Fruit fly (Drosophila melanogaster) whole organism, embryonic: ENCODE data around the gene CG5515.
A peak's percentile ranks its signal among the peaks of the same experiment; 100 is the strongest.

Experiments
- Aef1 ChIP-seq: fragments of 200-800 bp; sonication (Bioruptor generic); IDR thresholded peaks from 3 replicates; pipeline ENCODE4 v1.3.6; 2022; ENCODE audit warnings: missing biosample characterization, missing genetic modification characterization
- CG10366 ChIP-seq: fragments of 200-800 bp; sonication (Bioruptor generic); IDR thresholded peaks from 2 replicates; pipeline ENCODE4 v1.3.6; 2022; ENCODE audit warnings: missing biosample characterization, missing genetic modification characterization
- CG10462 ChIP-seq: fragments of 200-800 bp; sonication (Bioruptor generic); optimal IDR thresholded peaks from 2 replicates; lab custom pipeline; 2016; ENCODE audit warnings: missing biosample characterization, missing genetic modification characterization
- CG10959 ChIP-seq: fragments of 200-800 bp; sonication (Bioruptor generic); IDR thresholded peaks from 2 replicates; pipeline ENCODE4 v1.3.6; 2022; ENCODE audit warnings: missing biosample characterization, missing genetic modification characterization
- CG11085 ChIP-seq: fragments of 200-800 bp; sonication (Bioruptor generic); IDR thresholded peaks from 2 replicates; pipeline ENCODE4 v1.3.6; 2022; ENCODE audit warnings: missing biosample characterization, missing genetic modification characterization
- CG12219 ChIP-seq: fragments of 200-800 bp; sonication (Bioruptor generic); optimal IDR thresholded peaks from 3 replicates; lab custom pipeline; 2018; ENCODE audit warnings: missing biosample characterization, mild to moderate bottlenecking, missing genetic modification characterization
- CG1233 ChIP-seq: fragments of 200-800 bp; sonication (Bioruptor generic); optimal IDR thresholded peaks from 4 replicates; lab custom pipeline; 2018; ENCODE audit warnings: missing biosample characterization, mild to moderate bottlenecking, missing genetic modification characterization
- CG13624 ChIP-seq: fragments of 200-800 bp; sonication (Bioruptor generic); optimal IDR thresholded peaks from 2 replicates; lab custom pipeline; 2016; ENCODE audit warnings: missing biosample characterization, missing genetic modification characterization
- CG1603 ChIP-seq: fragments of 200-800 bp; sonication (Bioruptor generic); optimal IDR thresholded peaks from 2 replicates; lab custom pipeline; 2019; ENCODE audit warnings: missing biosample characterization, mild to moderate bottlenecking, missing genetic modification characterization, moderate library complexity
- CG1647 ChIP-seq: fragments of 200-800 bp; sonication (Bioruptor generic); optimal IDR thresholded peaks from 3 replicates; lab custom pipeline; 2016; ENCODE audit warnings: missing biosample characterization, missing genetic modification characterization
- CG16863 ChIP-seq: fragments of 200-800 bp; sonication (Bioruptor generic); optimal IDR thresholded peaks from 3 replicates; lab custom pipeline; 2016; ENCODE audit warnings: missing biosample characterization, missing genetic modification characterization
- CG17186 ChIP-seq: fragments of 200-800 bp; sonication (Bioruptor generic); optimal IDR thresholded peaks from 3 replicates; lab custom pipeline; 2017; ENCODE audit warnings: missing biosample characterization, missing genetic modification reagents, missing genetic modification characterization
- CG17359 ChIP-seq: fragments of 200-800 bp; sonication (Bioruptor generic); optimal IDR thresholded peaks from 3 replicates; lab custom pipeline; 2018; ENCODE audit warnings: missing biosample characterization, mild to moderate bottlenecking, missing genetic modification characterization, moderate library complexity
- CG18764 ChIP-seq: fragments of 200-800 bp; sonication (Bioruptor generic); optimal IDR thresholded peaks from 3 replicates; lab custom pipeline; 2016; ENCODE audit warnings: missing biosample characterization, missing genetic modification characterization
- CG2202 ChIP-seq: fragments of 200-800 bp; sonication (Bioruptor generic); optimal IDR thresholded peaks from 2 replicates; lab custom pipeline; 2018; ENCODE audit warnings: missing biosample characterization, mild to moderate bottlenecking, missing genetic modification characterization
- CG32767 ChIP-seq: fragments of 200-800 bp; sonication (Bioruptor generic); IDR thresholded peaks from 2 replicates; pipeline ENCODE4 v1.3.6; 2022; ENCODE audit warnings: missing biosample characterization, missing genetic modification characterization
- CG3838 ChIP-seq: fragments of 200-800 bp; sonication (Bioruptor generic); optimal IDR thresholded peaks from 3 replicates; lab custom pipeline; 2016; ENCODE audit warnings: missing biosample characterization, missing genetic modification characterization
- CG4424 ChIP-seq: fragments of 200-800 bp; sonication (Bioruptor generic); optimal IDR thresholded peaks from 3 replicates; lab custom pipeline; 2016; ENCODE audit warnings: missing biosample characterization, missing genetic modification characterization
- CG4820 ChIP-seq: fragments of 200-800 bp; sonication (Bioruptor generic); optimal IDR thresholded peaks from 3 replicates; lab custom pipeline; 2016; ENCODE audit warnings: missing biosample characterization, missing genetic modification characterization
- CG6175 ChIP-seq: fragments of 200-800 bp; sonication (Bioruptor generic); IDR thresholded peaks from 3 replicates; pipeline ENCODE4 v1.3.6; 2022; ENCODE audit warnings: missing biosample characterization, missing genetic modification characterization
- CG6765 ChIP-seq: fragments of 200-800 bp; sonication (Bioruptor generic); optimal IDR thresholded peaks from 3 replicates; lab custom pipeline; 2017; ENCODE audit warnings: missing biosample characterization, mild to moderate bottlenecking, missing genetic modification characterization
- Chrac-16 ChIP-seq: fragments of 200-800 bp; sonication (Bioruptor generic); optimal IDR thresholded peaks from 3 replicates; lab custom pipeline; 2016; ENCODE audit warnings: missing biosample characterization, missing genetic modification characterization
- Drgx ChIP-seq: fragments of 200-800 bp; sonication (Bioruptor generic); IDR thresholded peaks from 2 replicates; pipeline ENCODE4 v1.3.6; 2022; ENCODE audit warnings: missing biosample characterization, missing genetic modification characterization
- ERR ChIP-seq: fragments of 200-800 bp; sonication (Bioruptor generic); optimal IDR thresholded peaks from 2 replicates; lab custom pipeline; 2016; ENCODE audit warnings: missing biosample characterization, missing genetic modification characterization
- Eip74EF ChIP-seq, 2 experiments: fragments of 200-800 bp in 1 of 2; fragments of >200 bp in 1 of 2; sonication (Bioruptor generic) in 1 of 2; optimal IDR thresholded peaks; 2 replicates each; lab custom pipeline; 2017 to 2019; ENCODE audit warnings: missing biosample characterization in 2 of 2, missing genetic modification characterization in 2 of 2, mild to moderate bottlenecking in 1 of 2, moderate library complexity in 1 of 2
- H15 ChIP-seq: fragments of 200-800 bp; sonication (Bioruptor generic); IDR thresholded peaks from 3 replicates; pipeline ENCODE4 v1.3.6; 2022; ENCODE audit warnings: missing biosample characterization, missing genetic modification characterization
- Lim3 ChIP-seq: fragments of 200-800 bp; sonication (Bioruptor generic); IDR thresholded peaks from 2 replicates; pipeline ENCODE4 v1.3.6; 2022; ENCODE audit warnings: missing biosample characterization, missing genetic modification characterization
- MBD-R2 ChIP-seq: fragments of 200-800 bp; sonication (Bioruptor generic); IDR thresholded peaks from 2 replicates; pipeline ENCODE4 v1.3.6; 2022; ENCODE audit warnings: missing biosample characterization, missing genetic modification characterization
- Meics ChIP-seq: fragments of 200-800 bp; sonication (Bioruptor generic); optimal IDR thresholded peaks from 2 replicates; lab custom pipeline; 2017; ENCODE audit warnings: missing biosample characterization, mild to moderate bottlenecking, missing genetic modification characterization
- Myb ChIP-seq: fragments of 200-800 bp; sonication (Bioruptor generic); optimal IDR thresholded peaks from 2 replicates; lab custom pipeline; 2016; ENCODE audit warnings: missing biosample characterization, missing genetic modification characterization
- Nf-YC ChIP-seq: fragments of 200-800 bp; optimal IDR thresholded peaks from 3 replicates; lab custom pipeline; 2019; ENCODE audit warnings: missing biosample characterization, mild to moderate bottlenecking, missing genetic modification characterization, moderate library complexity
- Usf ChIP-seq: fragments of 200-800 bp; sonication (Bioruptor generic); optimal IDR thresholded peaks from 2 replicates; lab custom pipeline; 2017; ENCODE audit warnings: missing genotype, missing biosample characterization, missing genetic modification characterization
- al ChIP-seq: fragments of 200-800 bp; sonication (Bioruptor generic); IDR thresholded peaks from 2 replicates; pipeline ENCODE4 v1.3.6; 2022; ENCODE audit warnings: missing biosample characterization, missing genetic modification characterization
- ato ChIP-seq: fragments of 200-800 bp; sonication (Bioruptor generic); IDR thresholded peaks from 2 replicates; pipeline ENCODE4 v1.3.6; 2022; ENCODE audit warnings: missing biosample characterization, missing genetic modification characterization; ENCODE audit not compliant: partially characterized antibody
- dati ChIP-seq: fragments of 200-800 bp; sonication (Bioruptor generic); IDR thresholded peaks from 2 replicates; pipeline ENCODE4 v1.3.6; 2022; ENCODE audit warnings: missing biosample characterization, missing genetic modification characterization
- esg ChIP-seq: fragments of 200-800 bp; sonication (Bioruptor generic); conservative IDR thresholded peaks from 2 replicates; pipeline ENCODE4 v1.3.6; 2022; ENCODE audit warnings: missing biosample characterization, missing genetic modification characterization
- fu2 ChIP-seq: fragments of 200-800 bp; sonication (Bioruptor generic); optimal IDR thresholded peaks from 2 replicates; lab custom pipeline; 2016; ENCODE audit warnings: missing biosample characterization, missing genetic modification characterization
- grau ChIP-seq: fragments of 200-800 bp; optimal IDR thresholded peaks from 3 replicates; lab custom pipeline; 2019; ENCODE audit warnings: missing biosample characterization, mild to moderate bottlenecking, missing genetic modification characterization, moderate library complexity
- grn ChIP-seq: fragments of 200-800 bp; sonication (Bioruptor generic); optimal IDR thresholded peaks from 3 replicates; lab custom pipeline; 2017; ENCODE audit warnings: missing biosample characterization, missing genetic modification characterization
- gsb ChIP-seq: fragments of 200-800 bp; sonication (Bioruptor generic); IDR thresholded peaks from 2 replicates; pipeline ENCODE4 v1.3.6; 2022; ENCODE audit warnings: missing biosample characterization, missing genetic modification characterization
- h ChIP-seq: fragments of >200 bp; optimal IDR thresholded peaks from 2 replicates; lab custom pipeline; 2017
- inv ChIP-seq: fragments of 200-800 bp; sonication (Bioruptor generic); IDR thresholded peaks from 2 replicates; pipeline ENCODE4 v1.3.6; 2022; ENCODE audit warnings: missing biosample characterization, missing genetic modification characterization; ENCODE audit not compliant: partially characterized antibody
- jumu ChIP-seq: fragments of 200-800 bp; sonication (Bioruptor generic); optimal IDR thresholded peaks from 3 replicates; lab custom pipeline; 2016; ENCODE audit warnings: missing biosample characterization, missing genetic modification characterization
- lab ChIP-seq: fragments of 200-800 bp; sonication (Bioruptor generic); optimal IDR thresholded peaks from 3 replicates; lab custom pipeline; 2017; ENCODE audit warnings: missing biosample characterization, missing genetic modification characterization, mild to moderate bottlenecking, moderate library complexity, missing genetic modification reagents
- org-1 ChIP-seq: fragments of 200-800 bp; sonication (Bioruptor generic); optimal IDR thresholded peaks from 2 replicates; lab custom pipeline; 2017; ENCODE audit warnings: missing biosample characterization, missing genetic modification characterization
- p53 ChIP-seq: fragments of 200-800 bp; sonication (Bioruptor generic); optimal IDR thresholded peaks from 2 replicates; lab custom pipeline; 2016; ENCODE audit warnings: missing biosample characterization, missing genetic modification characterization
- peb ChIP-seq: fragments of 200-800 bp; sonication (Bioruptor generic); IDR thresholded peaks from 2 replicates; pipeline ENCODE4 v1.3.6; 2022; ENCODE audit warnings: missing biosample characterization, missing genetic modification characterization
- sens ChIP-seq: fragments of 200-800 bp; sonication (Bioruptor generic); peaks from one replicate; lab custom pipeline; 2016; ENCODE audit warnings: missing biosample characterization, missing genetic modification characterization
- sob ChIP-seq: fragments of 200-800 bp; sonication (Bioruptor generic); IDR thresholded peaks from 2 replicates; pipeline ENCODE4 v1.3.6; 2022; ENCODE audit warnings: missing biosample characterization, missing genetic modification characterization
- ssp ChIP-seq: fragments of 200-800 bp; sonication (Bioruptor generic); IDR thresholded peaks from 2 replicates; pipeline ENCODE4 v1.3.6; 2022; ENCODE audit warnings: missing biosample characterization, missing genetic modification characterization
- vvl ChIP-seq: fragments of 200-800 bp; sonication (Bioruptor generic); IDR thresholded peaks from 2 replicates; pipeline ENCODE4 v1.3.6; 2022; ENCODE audit warnings: missing biosample characterization, missing genetic modification characterization
- wdn ChIP-seq: fragments of 200-800 bp; sonication (Bioruptor generic); IDR thresholded peaks from 2 replicates; pipeline ENCODE4 v1.3.6; 2022; ENCODE audit warnings: missing biosample characterization, missing genetic modification characterization
- wor ChIP-seq: fragments of 200-800 bp; sonication (Bioruptor generic); IDR thresholded peaks from 2 replicates; pipeline ENCODE4 v1.3.6; 2022; ENCODE audit warnings: missing biosample characterization, missing genetic modification characterization

CG5515 gene

DNA sequence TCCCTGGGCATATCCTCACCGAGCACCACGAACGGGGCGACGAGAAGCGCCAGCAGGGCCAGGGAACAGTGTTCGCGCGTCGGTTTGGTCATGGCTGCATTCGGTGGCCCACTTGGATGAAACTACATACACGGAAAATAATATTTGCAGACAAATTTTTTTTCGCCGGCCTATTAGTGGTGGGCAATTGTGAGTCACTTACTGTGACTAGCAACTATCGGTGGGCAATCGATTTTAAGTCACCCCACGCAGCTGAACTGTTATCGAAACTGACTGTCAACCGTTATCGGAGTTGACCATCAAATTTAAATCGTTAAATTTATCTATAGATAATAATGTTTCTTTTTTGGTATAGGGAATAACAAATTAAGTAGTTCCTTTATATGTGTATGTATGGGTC, 19.3 kb downstream of the CG5515 start, which contains the start of gene CG5510 (continued):
- TF ChIP-seq peb (GFP tag; lab: Robert Waterston, UW) (0 out of 2 replicates have a peak, but pooled peaks have one; percentile 11), ssp (GFP tag; lab: Robert Waterston, UW) (peak; percentile 24; the same call in 1 of the 2 replicates), wor (GFP tag; lab: Robert Waterston, UW) (no peak), Lim3 (GFP tag; lab: Robert Waterston, UW) (no peak), Eip74EF (GFP tag; optimal IDR thresholded peaks at IDR 0.05; lab: Kevin White, UChicago) (no peak), CG11085 (GFP tag; lab: Robert Waterston, UW) (no peak; the same call in 1 of the 2 replicates), dati (no peak), grau (tag; lab: Kevin White, UChicago) (peak; percentile 53), Myb (GFP tag; lab: Kevin White, UChicago) (peak; percentile 97), ato (GFP tag; lab: Robert Waterston, UW) (peak; percentile 99), org-1 (GFP tag; lab: Kevin White, UChicago) (no peak), vvl (peak; percentile 73), ERR (peak; percentile 4), fu2 (GFP tag; lab: Kevin White, UChicago) (peak; percentile 24), sob (peak; percentile 58), p53 (GFP tag; lab: Kevin White, UChicago) (peak; percentile 23), CG10959 (GFP tag; lab: Robert Waterston, UW) (no peak), Meics (GFP tag; lab: Kevin White, UChicago) (peak; percentile 21), CG17186 (GFP tag; lab: Kevin White, UChicago) (peak; percentile 80), CG1603 (tag; lab: Kevin White, UChicago) (peak; percentile 86), CG6765 (GFP tag; lab: Kevin White, UChicago) (no peak), CG13624 (GFP tag; lab: Kevin White, UChicago) (peak; percentile 80), grn (GFP tag; lab: Kevin White, UChicago) (no peak), Drgx (0 out of 2 replicates have a peak, but pooled peaks have one; percentile 11), CG12219 (no peak), MBD-R2 (GFP tag; lab: Robert Waterston, UW) (peak; percentile 98), CG17359 (tag; lab: Kevin White, UChicago) (peak; percentile 43), h (lab: Kevin White, UChicago) (no peak), Usf (GFP tag; lab: Kevin White, UChicago) (no peak), sens (GFP tag; lab: Kevin White, UChicago) (peak; percentile 90), CG4424 (peak; percentile 19), inv (GFP tag; lab: Robert Waterston, UW) (peak; percentile 95), CG2202 (no peak), esg (GFP tag; lab: Robert Waterston, UW) (no peak), gsb (no peak), Chrac-16 (GFP tag; lab: Kevin White, UChicago) (peak; percentile 38), CG3838 (GFP tag; lab: Kevin White, UChicago) (no peak), CG18764 (GFP tag; lab: Kevin White, UChicago) (peak; percentile 3), H15 (GFP tag; lab: Robert Waterston, UW) (no peak), CG32767 (GFP tag; lab: Robert Waterston, UW) (no peak), CG10462 (GFP tag; lab: Kevin White, UChicago) (no peak), CG4820 (no peak), Aef1 (GFP tag; lab: Robert Waterston, UW) (peak; percentile 57; the same call in 2 of the 3 replicates), CG6175 (GFP tag; lab: Robert Waterston, UW) (no peak), CG1647 (GFP tag; lab: Kevin White, UChicago) (no peak), al (no peak), Nf-YC (tag; lab: Kevin White, UChicago) (peak; percentile 61), lab (GFP tag; lab: Kevin White, UChicago) (no peak), CG1233 (GFP tag; lab: Kevin White, UChicago) (no peak), CG16863 (GFP tag; lab: Kevin White, UChicago) (no peak), wdn (GFP tag; lab: Robert Waterston, UW) (no peak), jumu (peak; percentile 51), CG10366 (GFP tag; lab: Robert Waterston, UW) (no peak)
